Worm (Caenorhabditis elegans): ENCODE data around the gene C56E10.3.

ce11 chrX:6656770-6657169 is 11.3 kb downstream of the C56E10.3 start:
- no peak for TF ChIP-seq nfya-1 (tag; optimal IDR thresholded peaks at IDR 0.05)
- no peak for TF ChIP-seq sdc-2 (tag; optimal IDR thresholded peaks at IDR 0.05)
- TF ChIP-seq C08G9.2 (tag; optimal IDR thresholded peaks at IDR 0.05) = no peak
- no peak for TF ChIP-seq ceh-48 (tag; optimal IDR thresholded peaks at IDR 0.05)

Data from whole organism, late embryonic.